Worm (Caenorhabditis elegans) whole organism, young adult: ENCODE measurements around the gene F41G4.7.
A peak's percentile ranks its signal among the peaks of the same experiment; 100 is the strongest.

Experiments used
- B0019.2 ChIP-seq: fragments of 200-800 bp; sonication (Bioruptor generic); conservative IDR thresholded peaks from 2 replicates; pipeline ENCODE4 v1.3.6; 2022; ENCODE audit warnings: missing genetic modification reagents, missing genetic modification characterization, missing compliant biosample characterization
- B0035.1 ChIP-seq: sonication (generic microtip); optimal IDR thresholded peaks from 2 replicates; lab custom pipeline; 2016; ENCODE audit warnings: missing genetic modification characterization, mild to moderate bottlenecking, missing compliant biosample characterization, missing genotype, missing genetic modification reagents
- B0261.1 ChIP-seq: sonication (generic microtip); optimal IDR thresholded peaks from 2 replicates; lab custom pipeline; 2016; ENCODE audit warnings: mild to moderate bottlenecking, missing genetic modification characterization, moderate library complexity, missing compliant biosample characterization
- F10E7.11 ChIP-seq: sonication (generic microtip); optimal IDR thresholded peaks from 2 replicates; lab custom pipeline; 2017; ENCODE audit warnings: mild to moderate bottlenecking, missing genetic modification characterization, moderate library complexity, missing compliant biosample characterization
- F37B4.10 ChIP-seq: fragments of 200-800 bp; sonication (Bioruptor generic); IDR thresholded peaks from 2 replicates; pipeline ENCODE4 v1.3.6; 2022; ENCODE audit warnings: missing genetic modification characterization, missing compliant biosample characterization
- F39B2.1 ChIP-seq: fragments of 200-800 bp; sonication (Bioruptor generic); IDR thresholded peaks from 2 replicates; pipeline ENCODE4 v1.3.6; 2022; ENCODE audit warnings: missing genetic modification reagents, missing genetic modification characterization, missing compliant biosample characterization
- F57A8.1 ChIP-seq: fragments of 200-800 bp; sonication (Bioruptor generic); optimal IDR thresholded peaks from 2 replicates; lab custom pipeline; 2018; ENCODE audit warnings: mild to moderate bottlenecking, missing genetic modification characterization, moderate library complexity, missing compliant biosample characterization
- K12H6.12 ChIP-seq: fragments of 200-800 bp; sonication (Bioruptor generic); optimal IDR thresholded peaks from 2 replicates; lab custom pipeline; 2018; ENCODE audit warnings: mild to moderate bottlenecking, missing genetic modification characterization, missing compliant biosample characterization
- T26A5.8 ChIP-seq: sonication (generic microtip); optimal IDR thresholded peaks from 2 replicates; lab custom pipeline; 2016; ENCODE audit warnings: missing genetic modification characterization, missing compliant biosample characterization
- Y53G8AR.9 ChIP-seq: fragments of 200-800 bp; sonication (Bioruptor generic); conservative IDR thresholded peaks from 2 replicates; pipeline ENCODE4 v1.3.6; 2022; ENCODE audit warnings: missing genetic modification reagents, missing genetic modification characterization, missing compliant biosample characterization
- ZK185.1 ChIP-seq: sonication (generic microtip); optimal IDR thresholded peaks from 2 replicates; lab custom pipeline; 2016; ENCODE audit warnings: mild to moderate bottlenecking, missing genetic modification characterization, missing compliant biosample characterization; ENCODE audit not compliant: poor library complexity, severe bottlenecking
- aptf-3 ChIP-seq: fragments of 200-800 bp; sonication (Bioruptor generic); IDR thresholded peaks from 2 replicates; pipeline ENCODE4 v1.3.6; 2022; ENCODE audit warnings: missing genetic modification characterization, missing compliant biosample characterization
- attf-5 ChIP-seq: fragments of 200-800 bp; sonication (Bioruptor generic); optimal IDR thresholded peaks from 2 replicates; lab custom pipeline; 2018; ENCODE audit warnings: mild to moderate bottlenecking, missing genetic modification characterization, missing compliant biosample characterization
- bed-1 ChIP-seq: fragments of 200-800 bp; sonication (Bioruptor generic); IDR thresholded peaks from 2 replicates; pipeline ENCODE4 v1.3.6; 2022; ENCODE audit warnings: missing genetic modification reagents, missing genetic modification characterization, missing compliant biosample characterization
- ccch-3 ChIP-seq: fragments of 200-800 bp; sonication (Bioruptor generic); optimal IDR thresholded peaks from 2 replicates; lab custom pipeline; 2018; ENCODE audit warnings: mild to moderate bottlenecking, missing genetic modification characterization, missing compliant biosample characterization
- cebp-2 ChIP-seq: fragments of 200-800 bp; sonication (Bioruptor generic); IDR thresholded peaks from 2 replicates; pipeline ENCODE4 v1.3.6; 2022; ENCODE audit warnings: missing genetic modification characterization, missing compliant biosample characterization
- ceh-100 ChIP-seq: fragments of 200-800 bp; sonication (Bioruptor generic); IDR thresholded peaks from 2 replicates; pipeline ENCODE4 v1.3.6; 2022; ENCODE audit warnings: missing genetic modification reagents, missing genetic modification characterization, missing compliant biosample characterization
- ceh-58 ChIP-seq: fragments of 200-800 bp; sonication (Bioruptor generic); IDR thresholded peaks from 2 replicates; pipeline ENCODE4 v1.3.6; 2022; ENCODE audit warnings: missing genetic modification characterization, missing compliant biosample characterization
- die-1 ChIP-seq: sonication (generic microtip); optimal IDR thresholded peaks from 2 replicates; lab custom pipeline; 2016; ENCODE audit warnings: missing genotype, mild to moderate bottlenecking, missing genetic modification characterization, missing compliant biosample characterization
- efl-1 ChIP-seq: fragments of 150-350 bp; optimal IDR thresholded peaks from 2 replicates; lab custom pipeline; 2014; ENCODE audit warnings: missing biosample characterization, missing genetic modification reagents, missing genetic modification characterization
- egl-18 ChIP-seq: fragments of 200-800 bp; sonication (Bioruptor generic); IDR thresholded peaks from 2 replicates; pipeline ENCODE4 v1.3.6; 2022; ENCODE audit warnings: missing genetic modification reagents, missing genetic modification characterization, missing compliant biosample characterization
- gei-17 ChIP-seq: fragments of 200-800 bp; sonication (Bioruptor generic); optimal IDR thresholded peaks from 2 replicates; lab custom pipeline; 2018; ENCODE audit warnings: mild to moderate bottlenecking, missing genetic modification characterization, missing compliant biosample characterization
- hsf-1 ChIP-seq: fragments of 200-800 bp; sonication (Bioruptor generic); IDR thresholded peaks from 2 replicates; pipeline ENCODE4 v1.3.6; 2022; ENCODE audit warnings: missing genetic modification reagents, missing genetic modification characterization, missing compliant biosample characterization
- let-607 ChIP-seq, 2 experiments: fragments of 200-800 bp in 1 of 2; sonication (Bioruptor generic) in 1 of 2; sonication (generic microtip) in 1 of 2; optimal IDR thresholded peaks; 2 replicates each; lab custom pipeline; 2016 to 2018; ENCODE audit warnings: mild to moderate bottlenecking in 2 of 2, missing compliant biosample characterization in 2 of 2, missing genetic modification characterization in 2 of 2, moderate library complexity in 2 of 2, missing genotype in 1 of 2
- lin-40 ChIP-seq: sonication (generic microtip); optimal IDR thresholded peaks from 2 replicates; lab custom pipeline; 2016; ENCODE audit warnings: missing genetic modification characterization, mild to moderate bottlenecking, missing compliant biosample characterization, missing genotype, missing genetic modification reagents
- lir-1 ChIP-seq: fragments of 200-800 bp; sonication (Bioruptor generic); conservative IDR thresholded peaks from 2 replicates; pipeline ENCODE4 v1.3.6; 2022; ENCODE audit warnings: missing genetic modification reagents, missing genetic modification characterization, missing compliant biosample characterization
- lsl-1 ChIP-seq: fragments of 200-800 bp; sonication (Bioruptor generic); optimal IDR thresholded peaks from 2 replicates; lab custom pipeline; 2018; ENCODE audit warnings: mild to moderate bottlenecking, missing genetic modification characterization, moderate library complexity, missing compliant biosample characterization
- lsy-27 ChIP-seq: sonication (generic microtip); optimal IDR thresholded peaks from 2 replicates; lab custom pipeline; 2017; ENCODE audit warnings: missing genetic modification characterization, mild to moderate bottlenecking, missing compliant biosample characterization, antibody characterized with exemption, missing genotype, borderline replicate concordance; ENCODE audit not compliant: insufficient read depth
- madf-3 ChIP-seq: fragments of 200-800 bp; sonication (Bioruptor generic); IDR thresholded peaks from 2 replicates; pipeline ENCODE4 v1.3.6; 2022; ENCODE audit warnings: missing genetic modification reagents, missing genetic modification characterization, missing compliant biosample characterization
- mes-4 ChIP-seq: sonication (generic microtip); optimal IDR thresholded peaks from 2 replicates; lab custom pipeline; 2016; ENCODE audit warnings: missing genotype, missing genetic modification characterization, missing compliant biosample characterization
- mxl-1 ChIP-seq: sonication (generic microtip); optimal IDR thresholded peaks from 2 replicates; lab custom pipeline; 2016; ENCODE audit warnings: missing genetic modification characterization, missing compliant biosample characterization
- nfya-2 ChIP-seq: fragments of 200-800 bp; sonication (Bioruptor generic); IDR thresholded peaks from 2 replicates; pipeline ENCODE4 v1.3.6; 2022; ENCODE audit warnings: missing genetic modification reagents, missing genetic modification characterization, missing compliant biosample characterization
- nhr-120 ChIP-seq: fragments of 200-800 bp; sonication (Bioruptor generic); IDR thresholded peaks from 2 replicates; pipeline ENCODE4 v1.3.6; 2022; ENCODE audit warnings: missing genetic modification characterization, missing compliant biosample characterization
- rcor-1 ChIP-seq: fragments of 200-800 bp; sonication (Bioruptor generic); IDR thresholded peaks from 2 replicates; pipeline ENCODE4 v1.3.6; 2022; ENCODE audit warnings: missing genetic modification reagents, missing genetic modification characterization, missing compliant biosample characterization
- sea-2 ChIP-seq: fragments of 200-800 bp; sonication (Bioruptor generic); IDR thresholded peaks from 2 replicates; pipeline ENCODE4 v1.3.6; 2022; ENCODE audit warnings: missing genetic modification characterization, missing compliant biosample characterization
- snpc-1.3 ChIP-seq: sonication (generic microtip); optimal IDR thresholded peaks from 2 replicates; lab custom pipeline; 2017; ENCODE audit warnings: missing genetic modification characterization, mild to moderate bottlenecking, missing compliant biosample characterization, antibody characterized with exemption, moderate library complexity, missing genotype, missing genetic modification reagents; ENCODE audit not compliant: insufficient read depth
- snpc-3.4 ChIP-seq: sonication (generic microtip); optimal IDR thresholded peaks from 2 replicates; lab custom pipeline; 2017; ENCODE audit warnings: missing genetic modification characterization, mild to moderate bottlenecking, missing compliant biosample characterization, antibody characterized with exemption, moderate library complexity, missing genotype, missing genetic modification reagents
- somi-1 ChIP-seq: fragments of 200-800 bp; sonication (Bioruptor generic); optimal IDR thresholded peaks from 2 replicates; lab custom pipeline; 2018; ENCODE audit warnings: mild to moderate bottlenecking, missing genetic modification characterization, missing compliant biosample characterization
- sptf-2 ChIP-seq: fragments of 200-800 bp; sonication (Bioruptor generic); optimal IDR thresholded peaks from 2 replicates; lab custom pipeline; 2018; ENCODE audit warnings: mild to moderate bottlenecking, missing genetic modification characterization, missing compliant biosample characterization
- tbp1 ChIP-seq: fragments of 200-800 bp; sonication (Bioruptor generic); optimal IDR thresholded peaks from 2 replicates; lab custom pipeline; 2018; ENCODE audit warnings: mild to moderate bottlenecking, missing genetic modification characterization, missing compliant biosample characterization
- tlf-1 ChIP-seq: fragments of 200-800 bp; sonication (Bioruptor generic); optimal IDR thresholded peaks from 2 replicates; lab custom pipeline; 2018; ENCODE audit warnings: mild to moderate bottlenecking, missing genetic modification characterization, missing compliant biosample characterization
- unc-130 ChIP-seq: sonication (generic microtip); optimal IDR thresholded peaks from 2 replicates; lab custom pipeline; 2016; ENCODE audit warnings: missing genetic modification reagents, missing genetic modification characterization, missing compliant biosample characterization
- zfh-2 ChIP-seq: fragments of 200-800 bp; sonication (Bioruptor generic); conservative IDR thresholded peaks from 2 replicates; pipeline ENCODE4 v1.3.6; 2022; ENCODE audit warnings: missing genetic modification reagents, missing genetic modification characterization, missing compliant biosample characterization
- zim-3 ChIP-seq: sonication (generic microtip); optimal IDR thresholded peaks from 2 replicates; lab custom pipeline; 2017; ENCODE audit warnings: mild to moderate bottlenecking, missing genetic modification characterization, moderate library complexity, missing compliant biosample characterization
- ztf-18 ChIP-seq: sonication (generic microtip); optimal IDR thresholded peaks from 2 replicates; lab custom pipeline; 2016; ENCODE audit warnings: missing genotype, mild to moderate bottlenecking, missing genetic modification characterization, missing compliant biosample characterization
- ztf-22 ChIP-seq: fragments of 200-800 bp; sonication (Bioruptor generic); optimal IDR thresholded peaks from 2 replicates; lab custom pipeline; 2018; ENCODE audit warnings: mild to moderate bottlenecking, missing genetic modification characterization, moderate library complexity, missing compliant biosample characterization
- ztf-28 ChIP-seq: fragments of 200-800 bp; sonication (Bioruptor generic); IDR thresholded peaks from 2 replicates; pipeline ENCODE4 v1.3.6; 2022; ENCODE audit warnings: missing genetic modification reagents, missing genetic modification characterization, missing compliant biosample characterization

F41G4.7 gene

DNA sequence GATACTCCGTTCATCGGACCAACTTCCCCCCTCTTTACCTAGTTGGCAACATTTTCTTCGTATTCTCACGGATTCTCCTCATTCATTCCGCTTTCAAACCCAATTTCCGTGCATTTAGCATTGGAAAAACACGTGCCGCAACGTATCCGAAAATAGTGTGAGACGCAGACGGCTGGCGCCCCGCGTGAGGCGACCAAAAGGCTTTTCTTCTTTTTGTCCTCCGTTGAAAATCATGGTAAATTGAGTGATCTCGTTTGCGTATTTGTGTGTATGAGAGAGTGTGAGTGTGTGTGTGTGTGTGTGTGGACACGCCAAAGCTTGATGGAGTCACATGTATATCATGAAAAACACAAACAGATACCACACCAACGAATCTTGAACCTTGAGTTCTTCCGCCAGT is 39.4 kb downstream of the F41G4.7 start (continued):
- TF ChIP-seq F57A8.1 = no peak
- no peak for TF ChIP-seq sea-2 (GFP tag; lab: Robert Waterston, UW)
- 0 out of 2 replicates have a peak, but pooled peaks have one; percentile 53 for TF ChIP-seq madf-3 (GFP tag; lab: Robert Waterston, UW)
- TF ChIP-seq attf-5 (GFP tag; lab: Kevin White, UChicago) = peak; percentile 93
- peak; percentile 73 for TF ChIP-seq lir-1 (GFP tag; lab: Robert Waterston, UW)
- TF ChIP-seq efl-1 = no peak
- peak; percentile 32 for TF ChIP-seq die-1 (tag; lab: Kevin White, UChicago)
- TF ChIP-seq tlf-1 (GFP tag; lab: Kevin White, UChicago) = peak; percentile 64
- no peak for TF ChIP-seq snpc-1.3
- TF ChIP-seq B0035.1 (tag; lab: Kevin White, UChicago) = peak; percentile 24
- TF ChIP-seq nhr-120 (GFP tag; lab: Robert Waterston, UW) = no peak
- peak; percentile 91 for TF ChIP-seq zfh-2 (GFP tag; lab: Robert Waterston, UW)
- TF ChIP-seq snpc-3.4 (tag; lab: Kevin White, UChicago) = no peak
- no peak for TF ChIP-seq hsf-1 (GFP tag; lab: Robert Waterston, UW)
- TF ChIP-seq F10E7.11 (tag; lab: Kevin White, UChicago) = no peak
- no peak for TF ChIP-seq lsy-27 (tag; lab: Kevin White, UChicago)
- TF ChIP-seq F37B4.10 = no peak
- TF ChIP-seq egl-18 (GFP tag; lab: Robert Waterston, UW) = no peak
- TF ChIP-seq mes-4 (tag; lab: Kevin White, UChicago) = no peak
- TF ChIP-seq ccch-3 (GFP tag; lab: Kevin White, UChicago) = no peak
- TF ChIP-seq B0261.1 = no peak
- TF ChIP-seq T26A5.8 = no peak
- TF ChIP-seq let-607 (tag; optimal IDR thresholded peaks at IDR 0.05; lab: Kevin White, UChicago) = peak in 1 of 2 experiments; percentile 52
- no peak for TF ChIP-seq unc-130
- TF ChIP-seq lsl-1 (GFP tag; lab: Kevin White, UChicago) = no peak
- TF ChIP-seq rcor-1 (GFP tag; lab: Robert Waterston, UW) = 0 out of 2 replicates have a peak, but pooled peaks have one; percentile 49
- peak; percentile 96 for TF ChIP-seq somi-1 (GFP tag; lab: Kevin White, UChicago)
- no peak for TF ChIP-seq ztf-28
- no peak for TF ChIP-seq F39B2.1 (GFP tag; lab: Robert Waterston, UW)

DNA sequence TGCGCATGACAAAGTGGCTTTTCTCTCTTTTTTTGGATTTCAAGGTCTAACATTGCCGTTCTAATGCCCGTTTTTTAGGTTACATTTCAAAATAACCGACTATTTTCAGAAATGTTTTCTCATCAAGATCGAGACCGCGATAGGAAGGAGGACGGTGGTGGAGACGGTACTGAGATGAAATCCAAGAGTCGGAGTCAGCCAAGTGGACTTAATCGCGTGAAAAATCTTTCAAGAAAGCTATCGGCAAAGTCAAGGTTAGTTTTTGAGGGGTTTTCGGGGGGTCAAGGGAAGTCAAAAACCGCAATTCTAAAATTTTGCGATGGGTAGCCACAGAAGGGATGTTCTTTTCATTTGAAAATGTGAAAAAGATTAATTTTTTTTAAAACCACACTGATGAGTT is 40.2 kb downstream of the F41G4.7 start, which contains the start of gene aak-2:
Gene aak-2 (plus strand): TSS at position 110 of the 400 bp plus-strand sequence.
- TF ChIP-seq lin-40 (tag; lab: Kevin White, UChicago) (no peak), ceh-58 (GFP tag; lab: Robert Waterston, UW) (no peak), ZK185.1 (tag; lab: Kevin White, UChicago) (no peak), gei-17 (GFP tag; lab: Kevin White, UChicago) (no peak), nfya-2 (no peak), Y53G8AR.9 (GFP tag; lab: Robert Waterston, UW) (no peak), K12H6.12 (no peak), tbp1 (no peak), bed-1 (GFP tag; lab: Robert Waterston, UW) (no peak), zim-3 (tag; lab: Kevin White, UChicago) (no peak), hsf-1 (GFP tag; lab: Robert Waterston, UW) (no peak), ztf-18 (tag; lab: Kevin White, UChicago) (no peak), aptf-3 (GFP tag; lab: Robert Waterston, UW) (no peak), B0019.2 (GFP tag; lab: Robert Waterston, UW) (no peak), mxl-1 (no peak), ztf-22 (GFP tag; lab: Kevin White, UChicago) (no peak), lsy-27 (tag; lab: Kevin White, UChicago) (no peak), sptf-2 (GFP tag; lab: Kevin White, UChicago) (no peak), ceh-100 (no peak), cebp-2 (GFP tag; lab: Robert Waterston, UW) (no peak)
